Fruit fly (Drosophila melanogaster) Kc167 (cell line): ENCODE measurements around the gene CG11658.

Experiments
- insv ChIP-seq: fragments of >200 bp; optimal IDR thresholded peaks from 3 replicates; lab custom pipeline; 2018; ENCODE audit warnings: missing external identifiers
- psq ChIP-seq: fragments of >200 bp; optimal IDR thresholded peaks from 2 replicates; lab custom pipeline; 2017; ENCODE audit warnings: missing external identifiers

DNA sequence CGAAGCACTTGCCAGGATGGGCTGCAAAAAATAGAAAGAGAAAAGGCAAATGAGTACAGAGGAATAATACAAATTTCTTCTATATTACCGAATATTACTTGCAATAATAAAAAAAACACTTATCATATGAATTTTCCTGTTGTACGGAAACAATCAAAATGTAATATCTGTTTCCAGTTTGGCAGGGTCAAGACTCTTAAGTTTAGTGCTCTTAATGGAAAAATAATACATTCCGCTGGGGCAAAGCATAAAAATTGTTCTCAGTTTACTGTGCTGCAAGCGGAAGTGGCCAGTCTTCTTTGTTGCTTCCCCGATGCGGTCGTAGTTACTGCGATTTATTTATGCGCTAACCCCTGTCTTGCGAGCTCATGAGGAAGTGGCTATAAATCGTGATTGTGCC, 4.5 kb upstream of the CG11658 start:
- TF ChIP-seq psq (lab: Kevin White, UChicago) (no peak), insv (lab: Kevin White, UChicago) (no peak)
